Fruit fly (Drosophila melanogaster): ENCODE data around the gene Act5C.

Act5C gene

DNA sequence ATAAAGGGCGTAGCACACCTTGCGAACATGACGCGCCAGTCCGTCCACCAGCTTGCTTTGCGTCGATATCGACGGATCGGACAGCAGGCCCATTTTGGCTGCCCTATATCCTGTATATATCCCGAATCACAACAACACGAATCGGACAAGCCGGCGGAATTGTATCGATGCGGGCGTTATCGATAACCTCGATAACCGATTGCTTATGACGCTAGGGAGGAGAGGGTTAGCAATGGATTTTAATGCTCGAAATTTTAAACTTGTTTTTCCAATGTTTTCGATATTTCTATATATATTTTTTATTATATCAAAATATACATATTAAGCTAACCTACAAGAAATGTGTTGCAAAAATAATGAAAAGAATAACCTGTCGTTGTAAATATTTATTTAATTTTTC lies 27.5 kb upstream of the Act5C start, which contains the start of gene GAA1 (continued):
- TF ChIP-seq CG15601 (tag; optimal IDR thresholded peaks at IDR 0.05): no peak
- no peak for TF ChIP-seq fd96Cb (tag; optimal IDR thresholded peaks at IDR 0.05)
- no peak for TF ChIP-seq nom (GFP tag; optimal IDR thresholded peaks at IDR 0.05)
- peak; percentile 44 for TF ChIP-seq CG12391 (tag; optimal IDR thresholded peaks at IDR 0.05)
- no peak for TF ChIP-seq lbe (GFP tag; optimal IDR thresholded peaks at IDR 0.05)
- TF ChIP-seq Xrp1 (GFP tag; IDR thresholded peaks at IDR 0.05): peak; percentile 42; the same call in 1 of the 2 replicates
- TF ChIP-seq shn (GFP tag; optimal IDR thresholded peaks at IDR 0.05): no peak
- TF ChIP-seq CkIIα-i1 (GFP tag; IDR thresholded peaks at IDR 0.05): no peak
- TF ChIP-seq CG14014 (GFP tag; IDR thresholded peaks at IDR 0.05): no peak
- no peak for TF ChIP-seq CG10959 (GFP tag; IDR thresholded peaks at IDR 0.05)
- peak; percentile 64; the same call in 1 of the 2 replicates for TF ChIP-seq CG4360 (GFP tag; IDR thresholded peaks at IDR 0.05)
- no peak for TF ChIP-seq PHDP (tag; optimal IDR thresholded peaks at IDR 0.05)
- no peak for TF ChIP-seq Bteb2 (GFP tag; optimal IDR thresholded peaks at IDR 0.05)
- TF ChIP-seq CG14667 (GFP tag; IDR thresholded peaks at IDR 0.05): no peak
- TF ChIP-seq Hmx (GFP tag; optimal IDR thresholded peaks at IDR 0.05): no peak
- TF ChIP-seq Vsx1 (GFP tag; optimal IDR thresholded peaks at IDR 0.05): no peak
- TF ChIP-seq kay (GFP tag; optimal IDR thresholded peaks at IDR 0.05): no peak
- TF ChIP-seq MTF-1 (GFP tag; optimal IDR thresholded peaks at IDR 0.05; ENCODE audit: borderline replicate concordance): no peak
- TF ChIP-seq p53 (GFP tag; optimal IDR thresholded peaks at IDR 0.05): no peak
- TF ChIP-seq eve (GFP tag; optimal IDR thresholded peaks at IDR 0.05): no peak
- TF ChIP-seq Med (GFP tag): peak; percentile 40
- TF ChIP-seq sens-2 (GFP tag; IDR thresholded peaks at IDR 0.05): no peak
- no peak for TF ChIP-seq CG32532 (GFP tag; IDR thresholded peaks at IDR 0.05)
- no peak for TF ChIP-seq D (optimal IDR thresholded peaks at IDR 0.05)
- no peak for TF ChIP-seq D (GFP tag; optimal IDR thresholded peaks at IDR 0.05)
- no peak for TF ChIP-seq az2 (GFP tag; optimal IDR thresholded peaks at IDR 0.05)
- TF ChIP-seq CG8359 (GFP tag; optimal IDR thresholded peaks at IDR 0.05; ENCODE audit: borderline replicate concordance): no peak
- no peak for TF ChIP-seq CG11456 (GFP tag; IDR thresholded peaks at IDR 0.05)
- no peak for TF ChIP-seq Hr78 (GFP tag; optimal IDR thresholded peaks at IDR 0.05)
- TF ChIP-seq CG6791 (GFP tag; IDR thresholded peaks at IDR 0.05; ENCODE audit: partially characterized antibody): peak; percentile 95
- TF ChIP-seq CG7963 (GFP tag; IDR thresholded peaks at IDR 0.05; ENCODE audit: partially characterized antibody): peak; percentile 94
- TF ChIP-seq z (GFP tag; IDR thresholded peaks at IDR 0.05): no peak
- peak; percentile 80 for TF ChIP-seq MBD-R2 (GFP tag; IDR thresholded peaks at IDR 0.05)
- no peak for TF ChIP-seq CG5953 (GFP tag; IDR thresholded peaks at IDR 0.05)
- no peak for TF ChIP-seq corto (GFP tag; optimal IDR thresholded peaks at IDR 0.05)
- TF ChIP-seq peb (GFP tag; IDR thresholded peaks at IDR 0.05): no peak
- TF ChIP-seq dimm (GFP tag; IDR thresholded peaks at IDR 0.05): no peak
- TF ChIP-seq slou (GFP tag; optimal IDR thresholded peaks at IDR 0.05): no peak
- no peak for TF ChIP-seq Fer3 (tag; optimal IDR thresholded peaks at IDR 0.05)
- TF ChIP-seq Nf-YB (GFP tag; optimal IDR thresholded peaks at IDR 0.05): no peak
- no peak for TF ChIP-seq ham (GFP tag; IDR thresholded peaks at IDR 0.05)
- TF ChIP-seq zen2 (GFP tag; IDR thresholded peaks at IDR 0.05; ENCODE audit: partially characterized antibody): peak; percentile 79
- TF ChIP-seq CG11093 (GFP tag; IDR thresholded peaks at IDR 0.05): no peak
- no peak for TF ChIP-seq CG13894 (tag; optimal IDR thresholded peaks at IDR 0.05)
- TF ChIP-seq CG7271 (tag; optimal IDR thresholded peaks at IDR 0.05): no peak
- no peak for TF ChIP-seq schlank (tag; optimal IDR thresholded peaks at IDR 0.05)
- TF ChIP-seq CG15269 (tag; optimal IDR thresholded peaks at IDR 0.05): no peak
- TF ChIP-seq CG4707 (GFP tag; optimal IDR thresholded peaks at IDR 0.05): no peak
- TF ChIP-seq Gug (GFP tag; IDR thresholded peaks at IDR 0.05): peak; percentile 20; the same call in 1 of the 4 replicates
- peak; percentile 40 for TF ChIP-seq MESR4 (GFP tag; optimal IDR thresholded peaks at IDR 0.05)
- TF ChIP-seq CG14860 (GFP tag; IDR thresholded peaks at IDR 0.05; ENCODE audit: partially characterized antibody): peak; percentile 92

Measured in whole organism, embryonic.